Worm (Caenorhabditis elegans): ENCODE data around the gene ZK938.10.

DNA sequence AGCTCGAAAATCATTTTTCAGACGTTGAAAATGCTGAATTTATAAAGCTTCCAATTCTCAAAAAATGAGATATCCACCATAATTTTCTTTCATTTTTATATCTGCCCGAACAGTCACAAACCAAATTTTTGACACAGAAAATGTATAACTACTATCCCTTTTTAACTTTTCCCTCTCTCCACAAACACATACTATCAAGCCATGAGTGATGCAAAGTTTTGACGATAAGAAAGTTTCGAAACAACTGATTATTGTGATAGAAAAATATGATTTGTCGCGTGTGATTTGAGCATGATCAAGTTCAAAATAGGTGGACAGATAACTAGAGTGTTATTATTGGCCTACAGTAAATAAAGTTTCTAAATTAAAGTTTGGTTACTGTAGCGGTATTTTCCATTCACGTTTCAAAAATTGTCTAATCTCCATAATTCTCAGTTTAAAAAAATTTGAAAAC, 43.3 kb downstream of the ZK938.10 start, which contains the start of gene cyp-13A8:
- TF ChIP-seq nhr-237 (tag; optimal IDR thresholded peaks at IDR 0.05): no peak
- TF ChIP-seq mep-1 (tag; optimal IDR thresholded peaks at IDR 0.05): no peak
- TF ChIP-seq unc-39 (tag; optimal IDR thresholded peaks at IDR 0.05): no peak
- TF ChIP-seq ceh-43 (GFP tag; optimal IDR thresholded peaks at IDR 0.05): no peak

All from whole organism, mixed stage, embryonic.